Worm (Caenorhabditis elegans): ENCODE data around the gene H14N18.2.

- no peak for TF ChIP-seq lin-29 (GFP tag; IDR thresholded peaks at IDR 0.05)
- no peak for TF ChIP-seq set-16 (GFP tag; IDR thresholded peaks at IDR 0.05)
- no peak for TF ChIP-seq unc-130 (GFP tag; optimal IDR thresholded peaks at IDR 0.05)
- no peak for TF ChIP-seq mes-2 (tag; optimal IDR thresholded peaks at IDR 0.05; ENCODE audit: poor library complexity, severe bottlenecking)
- TF ChIP-seq Y105C5A.15 (GFP tag; IDR thresholded peaks at IDR 0.05), result no peak
- TF ChIP-seq nhr-111 (GFP tag; optimal IDR thresholded peaks at IDR 0.05), result no peak
- no peak for TF ChIP-seq php-3 (GFP tag; IDR thresholded peaks at IDR 0.05)
- TF ChIP-seq mep-1 (tag; optimal IDR thresholded peaks at IDR 0.05), result no peak
- no peak for TF ChIP-seq unc-39 (tag; optimal IDR thresholded peaks at IDR 0.05)
Observed at ce11 chrV:8902697-8903096, 29.7 kb upstream of the H14N18.2 start, which contains the start of gene frpr-12.

All from whole organism, L4 larva.